Worm (Caenorhabditis elegans): Measurements from ENCODE around the gene R102.11.

DNA sequence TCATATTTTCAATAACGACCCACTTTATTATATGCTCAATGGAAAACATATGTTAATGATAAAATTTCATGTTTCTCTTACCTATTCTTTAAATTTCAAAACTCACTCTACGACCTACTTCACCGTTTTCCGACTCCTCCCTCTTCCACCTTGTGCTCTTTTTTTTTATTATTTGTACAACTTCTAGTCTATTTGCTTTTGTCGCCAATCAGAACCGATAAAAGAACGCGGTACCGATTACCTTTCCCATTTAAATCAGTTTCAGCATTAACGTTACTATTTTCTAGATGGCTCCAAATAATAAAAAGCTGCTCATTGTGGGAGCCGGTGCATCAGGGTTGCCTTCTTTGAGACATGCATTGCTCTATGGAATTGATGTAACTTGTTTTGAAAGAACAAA is 37.8 kb downstream of the R102.11 start, which contains the start of gene fmo-1:
- TF ChIP-seq ref-1 (GFP tag; conservative IDR thresholded peaks at IDR 0.05) (no peak), ztf-23 (GFP tag; IDR thresholded peaks at IDR 0.05) (no peak), flt-1 (GFP tag; IDR thresholded peaks at IDR 0.05) (no peak), ztf-29 (GFP tag; IDR thresholded peaks at IDR 0.05) (no peak), cog-1 (tag; optimal IDR thresholded peaks at IDR 0.05) (no peak)
